Fruit fly (Drosophila melanogaster) whole organism, embryonic: ENCODE data around the gene dpp.

Experiments used
- CG10321 ChIP-seq: fragments of 200-800 bp; sonication (Bioruptor generic); IDR thresholded peaks from 2 replicates; pipeline ENCODE4 v1.3.6; 2022; ENCODE audit warnings: missing biosample characterization, missing genetic modification characterization
- CG11723 ChIP-seq: fragments of 200-800 bp; sonication (Bioruptor generic); optimal IDR thresholded peaks from 2 replicates; lab custom pipeline; 2017; ENCODE audit warnings: missing biosample characterization, mild to moderate bottlenecking, missing genetic modification characterization
- CG12744 ChIP-seq: fragments of 200-800 bp; sonication (Bioruptor generic); optimal IDR thresholded peaks from 2 replicates; lab custom pipeline; 2016; ENCODE audit warnings: missing biosample characterization, missing genetic modification characterization
- CG13287 ChIP-seq: fragments of 200-800 bp; sonication (Bioruptor generic); IDR thresholded peaks from 2 replicates; pipeline ENCODE4 v1.3.6; 2022; ENCODE audit warnings: missing biosample characterization, missing genetic modification characterization; ENCODE audit not compliant: partially characterized antibody
- CG15011 ChIP-seq: fragments of 200-800 bp; sonication (Bioruptor generic); optimal IDR thresholded peaks from 3 replicates; lab custom pipeline; 2018; ENCODE audit warnings: missing biosample characterization, mild to moderate bottlenecking, missing genetic modification characterization
- CG15479 ChIP-seq: fragments of 200-800 bp; sonication (Bioruptor generic); optimal IDR thresholded peaks from 3 replicates; lab custom pipeline; 2019; ENCODE audit warnings: missing biosample characterization, mild to moderate bottlenecking, missing genetic modification characterization, moderate library complexity
- CG16813 ChIP-seq: fragments of 200-800 bp; sonication (Bioruptor generic); IDR thresholded peaks from 3 replicates; pipeline ENCODE4 v1.3.6; 2022; ENCODE audit warnings: missing biosample characterization, missing genetic modification characterization; ENCODE audit not compliant: partially characterized antibody
- CG30020 ChIP-seq: fragments of 200-800 bp; optimal IDR thresholded peaks from 2 replicates; lab custom pipeline; 2019; ENCODE audit warnings: missing biosample characterization, mild to moderate bottlenecking, missing genetic modification characterization, moderate library complexity
- CG33213 ChIP-seq: fragments of 200-800 bp; sonication (Bioruptor generic); optimal IDR thresholded peaks from 3 replicates; lab custom pipeline; 2016; ENCODE audit warnings: missing biosample characterization, missing genetic modification characterization
- CG34224 ChIP-seq: fragments of 200-800 bp; sonication (Bioruptor generic); IDR thresholded peaks from 3 replicates; pipeline ENCODE4 v1.3.6; 2022; ENCODE audit warnings: missing biosample characterization, missing genetic modification characterization; ENCODE audit not compliant: partially characterized antibody
- CkIIα-i1 ChIP-seq: fragments of 200-800 bp; sonication (Bioruptor generic); IDR thresholded peaks from 2 replicates; pipeline ENCODE4 v1.3.6; 2022; ENCODE audit warnings: missing biosample characterization, missing genetic modification characterization
- D19A ChIP-seq: fragments of 200-800 bp; optimal IDR thresholded peaks from 3 replicates; lab custom pipeline; 2019; ENCODE audit warnings: missing biosample characterization, mild to moderate bottlenecking, missing genetic modification characterization, moderate library complexity
- D19B ChIP-seq: fragments of 200-800 bp; sonication (Bioruptor generic); optimal IDR thresholded peaks from 2 replicates; lab custom pipeline; 2017; ENCODE audit warnings: missing biosample characterization, mild to moderate bottlenecking, missing genetic modification characterization
- HmgZ ChIP-seq: fragments of 200-800 bp; sonication (Bioruptor generic); optimal IDR thresholded peaks from 2 replicates; lab custom pipeline; 2018; ENCODE audit warnings: missing biosample characterization, mild to moderate bottlenecking, missing genetic modification characterization
- Jarid2 ChIP-seq: fragments of 200-800 bp; sonication (Bioruptor generic); optimal IDR thresholded peaks from 3 replicates; lab custom pipeline; 2017; ENCODE audit warnings: mild to moderate bottlenecking, missing biosample characterization, missing genetic modification reagents, missing genetic modification characterization
- Kr ChIP-seq: fragments of 200-800 bp; sonication (Bioruptor generic); optimal IDR thresholded peaks from 2 replicates; lab custom pipeline; 2017; ENCODE audit warnings: missing biosample characterization, mild to moderate bottlenecking, missing genetic modification characterization
- Taf1 ChIP-seq: fragments of 200-800 bp; sonication (Bioruptor generic); IDR thresholded peaks from 2 replicates; pipeline ENCODE4 v1.3.6; 2022; ENCODE audit warnings: missing biosample characterization, missing genetic modification characterization
- amos ChIP-seq: fragments of 200-800 bp; sonication (Bioruptor generic); IDR thresholded peaks from 2 replicates; pipeline ENCODE4 v1.3.6; 2022; ENCODE audit warnings: missing biosample characterization, missing genetic modification characterization; ENCODE audit not compliant: partially characterized antibody
- ap ChIP-seq: fragments of 200-800 bp; sonication (Bioruptor generic); IDR thresholded peaks from 2 replicates; pipeline ENCODE4 v1.3.6; 2022; ENCODE audit warnings: missing biosample characterization, missing genetic modification characterization
- cad ChIP-seq: fragments of >200 bp; optimal IDR thresholded peaks from 2 replicates; lab custom pipeline; 2017; ENCODE audit warnings: missing biosample characterization, missing genetic modification characterization
- chm ChIP-seq: fragments of 200-800 bp; sonication (Bioruptor generic); IDR thresholded peaks from 2 replicates; pipeline ENCODE4 v1.3.6; 2022; ENCODE audit warnings: missing biosample characterization, missing genetic modification characterization
- crp ChIP-seq, 2 experiments: fragments of 200-800 bp; sonication (Bioruptor generic); optimal IDR thresholded peaks; 2 replicates in 1 of 2; 3 replicates in 1 of 2; lab custom pipeline; 2017; ENCODE audit warnings: missing biosample characterization in 2 of 2, missing genetic modification characterization in 2 of 2, mild to moderate bottlenecking in 1 of 2, moderate library complexity in 1 of 2
- dan ChIP-seq: fragments of 200-800 bp; sonication (Bioruptor generic); IDR thresholded peaks from 2 replicates; pipeline ENCODE4 v1.3.6; 2022; ENCODE audit warnings: missing biosample characterization, missing genetic modification characterization
- lab ChIP-seq: fragments of 200-800 bp; sonication (Bioruptor generic); optimal IDR thresholded peaks from 3 replicates; lab custom pipeline; 2017; ENCODE audit warnings: missing biosample characterization, missing genetic modification characterization, mild to moderate bottlenecking, moderate library complexity, missing genetic modification reagents
- mam ChIP-seq: fragments of 200-800 bp; sonication (Bioruptor generic); optimal IDR thresholded peaks from 3 replicates; lab custom pipeline; 2016; ENCODE audit warnings: missing biosample characterization, missing genetic modification characterization
- nmo ChIP-seq: fragments of 200-800 bp; sonication (Bioruptor generic); optimal IDR thresholded peaks from 2 replicates; lab custom pipeline; 2018; ENCODE audit warnings: missing biosample characterization, mild to moderate bottlenecking, missing genetic modification characterization, moderate library complexity
- prd ChIP-seq, 3 experiments: fragments of >200 bp in 2 of 3; fragments of 200-800 bp in 1 of 3; sonication (Bioruptor generic) in 1 of 3; optimal IDR thresholded peaks in 2 of 3; IDR thresholded peaks in 1 of 3; 2 replicates in 2 of 3; 3 replicates in 1 of 3; pipeline versions ENCODE4 v1.3.6 to Lab custom; 2017 to 2022; ENCODE audit warnings: missing biosample characterization in 1 of 3, missing genetic modification characterization in 1 of 3
- pros ChIP-seq: fragments of 200-800 bp; sonication (Bioruptor generic); optimal IDR thresholded peaks from 3 replicates; lab custom pipeline; 2019; ENCODE audit warnings: missing biosample characterization, mild to moderate bottlenecking, missing genetic modification characterization, moderate library complexity
- row ChIP-seq: fragments of 200-800 bp; sonication (Bioruptor generic); IDR thresholded peaks from 3 replicates; pipeline ENCODE4 v1.3.6; 2022; ENCODE audit warnings: missing biosample characterization, missing genetic modification characterization
- sens ChIP-seq: fragments of 200-800 bp; sonication (Bioruptor generic); peaks from one replicate; lab custom pipeline; 2016; ENCODE audit warnings: missing biosample characterization, missing genetic modification characterization
- tll ChIP-seq, 2 experiments: fragments of 200-800 bp in 1 of 2; fragments of >200 bp in 1 of 2; sonication (Bioruptor generic) in 1 of 2; optimal IDR thresholded peaks; 2 replicates each; lab custom pipeline; 2017 to 2019; ENCODE audit warnings: missing biosample characterization in 2 of 2, missing genetic modification characterization in 2 of 2, mild to moderate bottlenecking in 1 of 2, moderate library complexity in 1 of 2
- vvl ChIP-seq: fragments of 200-800 bp; sonication (Bioruptor generic); IDR thresholded peaks from 2 replicates; pipeline ENCODE4 v1.3.6; 2022; ENCODE audit warnings: missing biosample characterization, missing genetic modification characterization
- zen ChIP-seq: fragments of 200-800 bp; sonication (Bioruptor generic); optimal IDR thresholded peaks from 3 replicates; lab custom pipeline; 2018; ENCODE audit warnings: missing biosample characterization, mild to moderate bottlenecking, missing genetic modification characterization, moderate library complexity

Gene dpp

DNA sequence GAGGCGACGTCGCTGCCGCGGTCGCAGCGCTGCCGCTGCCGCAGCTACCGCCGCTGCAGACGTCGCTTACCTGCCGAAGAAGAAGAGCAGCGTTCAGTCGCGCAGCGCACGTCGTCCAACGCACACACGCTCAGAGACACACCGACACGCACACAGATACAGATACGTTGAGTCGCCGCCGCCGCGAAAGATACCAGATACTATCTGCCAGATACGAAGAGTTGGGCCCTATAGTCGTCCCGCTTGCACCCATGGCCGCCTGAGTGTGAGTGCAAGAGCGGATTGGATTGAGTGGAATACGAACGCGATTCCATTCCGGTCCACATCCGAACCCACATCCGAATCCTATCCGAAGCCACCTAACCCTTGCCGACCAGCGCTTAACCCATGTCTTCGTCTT, 26.5 kb downstream of the dpp start (continued):
- TF ChIP-seq chm (GFP tag; lab: Robert Waterston, UW) (peak; percentile 39; the same call in 1 of the 2 replicates), vvl (GFP tag; lab: Robert Waterston, UW) (peak; percentile 29; the same call in 1 of the 2 replicates), CG34224 (GFP tag; lab: Robert Waterston, UW) (peak; percentile 54; the same call in 2 of the 3 replicates), CG16813 (GFP tag; lab: Robert Waterston, UW) (peak; percentile 32; the same call in 1 of the 3 replicates), ap (GFP tag; lab: Robert Waterston, UW) (no peak), pros (GFP tag; lab: Kevin White, UChicago) (peak; percentile 26), HmgZ (no peak), Jarid2 (peak; percentile 79), CG33213 (GFP tag; lab: Kevin White, UChicago) (no peak), Kr (GFP tag; lab: Kevin White, UChicago) (peak; percentile 53), zen (tag; lab: Kevin White, UChicago) (peak; percentile 31), CG30020 (tag; lab: Kevin White, UChicago) (no peak), CG13287 (peak; percentile 27; the same call in 1 of the 2 replicates), CG10321 (GFP tag; lab: Robert Waterston, UW) (peak; percentile 94), D19B (GFP tag; lab: Kevin White, UChicago) (no peak), amos (peak; percentile 57; the same call in 1 of the 2 replicates)

DNA sequence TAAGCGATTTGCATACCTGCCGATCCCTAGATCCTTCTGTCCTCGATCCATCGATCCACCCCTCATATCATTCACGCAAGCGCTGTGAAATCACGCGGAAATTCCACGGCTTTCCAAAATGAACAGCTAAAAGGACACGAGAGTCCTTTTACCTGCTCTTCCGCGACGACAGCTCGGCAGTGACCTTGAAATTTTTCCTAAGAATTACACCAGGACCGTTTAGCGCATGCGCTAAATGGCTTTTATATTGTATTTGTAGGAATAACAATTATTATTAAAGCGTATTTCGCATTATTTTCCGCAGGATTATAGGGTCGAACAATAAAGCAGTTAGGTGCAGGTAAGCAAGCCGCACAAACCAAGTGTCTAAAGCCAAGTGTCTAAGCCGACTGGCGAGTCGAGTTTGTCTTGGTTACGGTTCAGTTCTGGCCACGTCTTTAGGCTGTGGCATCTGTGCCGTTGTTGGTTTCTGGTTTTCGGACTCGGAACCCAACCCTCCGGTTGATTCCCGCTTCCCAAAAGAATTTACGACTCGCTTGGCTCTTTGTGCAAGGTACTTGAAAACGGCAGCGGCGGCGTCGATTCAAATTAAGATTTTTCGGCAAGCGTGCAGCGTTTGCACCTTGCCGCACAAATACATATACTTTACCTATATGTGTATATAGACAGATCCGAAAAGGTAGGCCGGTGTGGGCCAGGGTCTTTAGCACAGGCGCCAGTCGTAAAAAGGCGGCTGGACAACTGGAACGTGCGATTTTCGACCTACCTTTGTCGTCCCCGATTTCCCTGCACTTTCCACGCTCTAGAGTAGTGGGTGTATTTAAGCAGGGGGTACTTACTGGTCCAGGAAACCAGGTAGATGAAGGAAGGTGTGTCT, 28.6 kb downstream of the dpp start:
- TF ChIP-seq CG11723 (GFP tag; lab: Kevin White, UChicago) (no peak), lab (GFP tag; lab: Kevin White, UChicago) (no peak), Taf1 (GFP tag; lab: Robert Waterston, UW) (no peak), CkIIα-i1 (no peak), mam (GFP tag; lab: Kevin White, UChicago) (no peak), prd (optimal IDR thresholded peaks at IDR 0.05; lab: Kevin White, UChicago) (no peak), prd (GFP tag; IDR thresholded peaks at IDR 0.05; lab: Robert Waterston, UW) (no peak), CG12744 (no peak), crp (GFP tag; optimal IDR thresholded peaks at IDR 0.05; lab: Kevin White, UChicago) (no peak), nmo (GFP tag; lab: Kevin White, UChicago) (no peak), CG15011 (GFP tag; lab: Kevin White, UChicago) (no peak), row (no peak), CG15479 (GFP tag; lab: Kevin White, UChicago) (peak; percentile 80), zen (tag; lab: Kevin White, UChicago) (peak; percentile 81), tll (GFP tag; optimal IDR thresholded peaks at IDR 0.05; lab: Kevin White, UChicago) (peak in 1 of 2 experiments; percentile 99), sens (GFP tag; lab: Kevin White, UChicago) (peak; percentile 6), cad (peak; percentile 84)

DNA sequence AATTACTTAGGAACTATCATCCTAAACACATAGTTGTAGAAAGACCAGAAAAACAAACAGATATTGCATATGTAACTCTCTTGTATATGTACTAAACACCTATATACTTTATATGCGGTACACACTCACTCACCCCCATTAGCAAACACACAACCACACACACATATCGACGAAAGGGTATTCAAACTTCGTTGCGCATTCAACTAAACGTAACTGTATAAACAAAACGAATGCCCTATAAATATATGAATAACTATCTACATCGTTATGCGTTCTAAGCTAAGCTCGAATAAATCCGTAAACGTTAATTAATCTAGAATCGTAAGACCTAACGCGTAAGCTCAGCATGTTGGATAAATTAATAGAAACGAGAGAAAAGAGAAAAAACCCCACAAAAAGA, 31.1 kb downstream of the dpp start:
- TF ChIP-seq dan (GFP tag; lab: Robert Waterston, UW) (no peak), zen (tag; lab: Kevin White, UChicago) (peak; percentile 19), sens (GFP tag; lab: Kevin White, UChicago) (peak; percentile 50), D19A (tag; lab: Kevin White, UChicago) (peak; percentile 90)
